Worm (Caenorhabditis elegans) whole organism, L1 larva: ENCODE data around the gene cpg-1.

Source experiments
- elt-2 ChIP-seq: sonication (generic microtip); optimal IDR thresholded peaks from 2 replicates; lab custom pipeline; 2016; ENCODE audit warnings: missing genetic modification characterization, mild to moderate bottlenecking, inconsistent platforms, missing compliant biosample characterization, missing genetic modification reagents
- fkh-10 ChIP-seq: sonication (generic microtip); optimal IDR thresholded peaks from 2 replicates; lab custom pipeline; 2017; ENCODE audit warnings: missing biosample characterization, missing genetic modification reagents, missing genetic modification characterization
- isw-1 ChIP-seq: fragments of 200-800 bp; sonication (Bioruptor generic); IDR thresholded peaks from 2 replicates; pipeline ENCODE4 v1.3.6; 2022; ENCODE audit warnings: missing genetic modification characterization, missing compliant biosample characterization
- lin-35 ChIP-seq, 2 experiments: fragments of 150-350 bp; optimal IDR thresholded peaks; 2 replicates each; lab custom pipeline; 2014; ENCODE audit warnings: missing biosample characterization in 2 of 2, missing genetic modification characterization in 2 of 2, missing genetic modification reagents in 2 of 2
- nhr-11 ChIP-seq: fragments of 150-350 bp; optimal IDR thresholded peaks from 2 replicates; lab custom pipeline; 2014; ENCODE audit warnings: missing biosample characterization, missing genetic modification characterization
- nhr-12 ChIP-seq: sonication (generic microtip); optimal IDR thresholded peaks from 2 replicates; lab custom pipeline; 2017; ENCODE audit warnings: missing biosample characterization, missing genetic modification characterization
- nhr-20 ChIP-seq: sonication (generic microtip); optimal IDR thresholded peaks from 2 replicates; lab custom pipeline; 2016; ENCODE audit warnings: mild to moderate bottlenecking, missing genetic modification characterization, missing compliant biosample characterization
- nhr-90 ChIP-seq: sonication (generic microtip); optimal IDR thresholded peaks from 2 replicates; lab custom pipeline; 2016; ENCODE audit warnings: mild to moderate bottlenecking, missing genetic modification characterization, missing compliant biosample characterization; ENCODE audit not compliant: poor library complexity
- pqm-1 ChIP-seq: sonication (generic microtip); optimal IDR thresholded peaks from 3 replicates; lab custom pipeline; 2017; ENCODE audit warnings: missing biosample characterization, missing genetic modification characterization

Gene cpg-1

ce11 chrIII:4540604-4541003, 51.4 kb downstream of the cpg-1 start, which contains the start of gene ugt-62:
TSS of gene ugt-62 (minus strand) at chrIII:4540623.
- TF ChIP-seq nhr-11 (no peak), nhr-12 (tag; lab: Kevin White, UChicago) (no peak), fkh-10 (no peak), pqm-1 (tag; lab: Kevin White, UChicago) (peak; percentile 49), lin-35 (GFP tag; optimal IDR thresholded peaks at IDR 0.05; lab: Kevin White, UChicago) (peak in 1 of 2 experiments; percentile 7), nhr-20 (tag; lab: Kevin White, UChicago) (peak; percentile 20), elt-2 (tag; lab: Kevin White, UChicago) (peak; percentile 78), isw-1 (no peak), nhr-90 (tag; lab: Kevin White, UChicago) (peak; percentile 35)
